Fruit fly (Drosophila melanogaster) whole organism, embryonic: ENCODE data around the gene CG10333.
A peak's percentile ranks its signal among the peaks of the same experiment; 100 is the strongest.

Experiments
- ATbp ChIP-seq: fragments of 200-800 bp; sonication (Bioruptor generic); optimal IDR thresholded peaks from 2 replicates; lab custom pipeline; 2017; ENCODE audit warnings: missing biosample characterization, mild to moderate bottlenecking, missing genetic modification characterization, missing genetic modification reagents
- Abd-B ChIP-seq: fragments of 200-800 bp; sonication (Bioruptor generic); optimal IDR thresholded peaks from 2 replicates; lab custom pipeline; 2018; ENCODE audit warnings: missing biosample characterization, mild to moderate bottlenecking, missing genetic modification characterization, moderate library complexity
- Awh ChIP-seq: fragments of 200-800 bp; sonication (Bioruptor generic); IDR thresholded peaks from 2 replicates; pipeline ENCODE4, ENCODE4 v1.3.6; 2022; ENCODE audit warnings: missing biosample characterization, missing genetic modification characterization
- Blimp-1 ChIP-seq: fragments of 200-800 bp; sonication (Bioruptor generic); optimal IDR thresholded peaks from 3 replicates; lab custom pipeline; 2018; ENCODE audit warnings: missing biosample characterization, missing genetic modification characterization, mild to moderate bottlenecking, moderate library complexity, missing genetic modification reagents
- Bteb2 ChIP-seq: fragments of 200-800 bp; sonication (Bioruptor generic); optimal IDR thresholded peaks from 2 replicates; lab custom pipeline; 2016; ENCODE audit warnings: missing biosample characterization, missing genetic modification characterization
- CG10147 ChIP-seq: fragments of 200-800 bp; sonication (Bioruptor generic); optimal IDR thresholded peaks from 2 replicates; lab custom pipeline; 2019; ENCODE audit warnings: missing biosample characterization, mild to moderate bottlenecking, missing genetic modification characterization, moderate library complexity
- CG10366 ChIP-seq: fragments of 200-800 bp; sonication (Bioruptor generic); IDR thresholded peaks from 2 replicates; pipeline ENCODE4 v1.3.6; 2022; ENCODE audit warnings: missing biosample characterization, missing genetic modification characterization
- CG10431 ChIP-seq: fragments of 200-800 bp; sonication (Bioruptor generic); optimal IDR thresholded peaks from 3 replicates; lab custom pipeline; 2018; ENCODE audit warnings: missing biosample characterization, mild to moderate bottlenecking, missing genetic modification characterization
- CG10462 ChIP-seq: fragments of 200-800 bp; sonication (Bioruptor generic); optimal IDR thresholded peaks from 2 replicates; lab custom pipeline; 2016; ENCODE audit warnings: missing biosample characterization, missing genetic modification characterization
- CG11696 ChIP-seq: fragments of 200-800 bp; sonication (Bioruptor generic); IDR thresholded peaks from 2 replicates; pipeline ENCODE4 v1.3.6; 2022; ENCODE audit warnings: missing biosample characterization, missing genetic modification characterization
- CG12104 ChIP-seq: fragments of 200-800 bp; sonication (Bioruptor generic); optimal IDR thresholded peaks from 3 replicates; lab custom pipeline; 2016; ENCODE audit warnings: missing biosample characterization, missing genetic modification characterization
- CG13424 ChIP-seq: fragments of 200-800 bp; sonication (Bioruptor generic); optimal IDR thresholded peaks from 2 replicates; lab custom pipeline; 2019; ENCODE audit warnings: missing biosample characterization, mild to moderate bottlenecking, missing genetic modification characterization, moderate library complexity
- CG15011 ChIP-seq: fragments of 200-800 bp; sonication (Bioruptor generic); optimal IDR thresholded peaks from 3 replicates; lab custom pipeline; 2018; ENCODE audit warnings: missing biosample characterization, mild to moderate bottlenecking, missing genetic modification characterization
- CG15696 ChIP-seq: fragments of 200-800 bp; sonication (Bioruptor generic); optimal IDR thresholded peaks from 2 replicates; lab custom pipeline; 2019; ENCODE audit warnings: missing biosample characterization, mild to moderate bottlenecking, missing genetic modification characterization, moderate library complexity
- CG17328 ChIP-seq: fragments of 200-800 bp; sonication (Bioruptor generic); IDR thresholded peaks from 2 replicates; pipeline ENCODE4 v1.3.6; 2022; ENCODE audit warnings: missing biosample characterization, missing genetic modification characterization
- CG17359 ChIP-seq: fragments of 200-800 bp; sonication (Bioruptor generic); optimal IDR thresholded peaks from 3 replicates; lab custom pipeline; 2018; ENCODE audit warnings: missing biosample characterization, mild to moderate bottlenecking, missing genetic modification characterization, moderate library complexity
- CG17361 ChIP-seq: fragments of 200-800 bp; sonication (Bioruptor generic); IDR thresholded peaks from 3 replicates; pipeline ENCODE4 v1.3.6; 2022; ENCODE audit warnings: missing biosample characterization, missing genetic modification characterization
- CG18476 ChIP-seq: fragments of 200-800 bp; sonication (Bioruptor generic); optimal IDR thresholded peaks from 2 replicates; lab custom pipeline; 2016; ENCODE audit warnings: missing biosample characterization, mild to moderate bottlenecking, missing genetic modification characterization
- CG2199 ChIP-seq: fragments of 200-800 bp; sonication (Bioruptor generic); IDR thresholded peaks from 3 replicates; pipeline ENCODE4 v1.3.6; 2022; ENCODE audit warnings: missing biosample characterization, missing genetic modification characterization
- CG31388 ChIP-seq: fragments of 200-800 bp; sonication (Bioruptor generic); optimal IDR thresholded peaks from 2 replicates; lab custom pipeline; 2016; ENCODE audit warnings: missing biosample characterization, missing genetic modification characterization
- CG3163 ChIP-seq: fragments of 200-800 bp; sonication (Bioruptor generic); optimal IDR thresholded peaks from 3 replicates; lab custom pipeline; 2016; ENCODE audit warnings: missing biosample characterization, missing genetic modification characterization
- CG33557 ChIP-seq: fragments of 200-800 bp; sonication (Bioruptor generic); optimal IDR thresholded peaks from 2 replicates; lab custom pipeline; 2019; ENCODE audit warnings: missing biosample characterization, mild to moderate bottlenecking, missing genetic modification characterization, moderate library complexity
- CG3995 ChIP-seq: fragments of 200-800 bp; sonication (Bioruptor generic); optimal IDR thresholded peaks from 3 replicates; lab custom pipeline; 2016; ENCODE audit warnings: missing biosample characterization, missing genetic modification characterization
- CG5180 ChIP-seq: fragments of 200-800 bp; sonication (Bioruptor generic); optimal IDR thresholded peaks from 3 replicates; lab custom pipeline; 2017; ENCODE audit warnings: missing biosample characterization, missing genetic modification characterization, mild to moderate bottlenecking, moderate library complexity, missing genetic modification reagents
- CG7987 ChIP-seq: fragments of 200-800 bp; sonication (Bioruptor generic); optimal IDR thresholded peaks from 2 replicates; lab custom pipeline; 2018; ENCODE audit warnings: missing biosample characterization, mild to moderate bottlenecking, missing genetic modification characterization, moderate library complexity
- E2f2 ChIP-seq: fragments of 200-800 bp; sonication (Bioruptor generic); IDR thresholded peaks from 2 replicates; pipeline ENCODE4 v1.3.6; 2022; ENCODE audit warnings: missing biosample characterization, missing genetic modification characterization
- Ets65A ChIP-seq: fragments of 200-800 bp; sonication (Bioruptor generic); peaks from one replicate; lab custom pipeline; 2016; ENCODE audit warnings: missing biosample characterization, missing genetic modification characterization
- Lhr ChIP-seq: fragments of 200-800 bp; sonication (Bioruptor generic); optimal IDR thresholded peaks from 3 replicates; lab custom pipeline; 2017; ENCODE audit warnings: mild to moderate bottlenecking, missing biosample characterization, missing genetic modification reagents, missing genetic modification characterization
- Nf-YA ChIP-seq: fragments of 200-800 bp; sonication (Bioruptor generic); IDR thresholded peaks from 2 replicates; pipeline ENCODE4 v1.3.6; 2022; ENCODE audit warnings: missing biosample characterization, missing genetic modification characterization
- Oli ChIP-seq: fragments of 200-800 bp; sonication (Bioruptor generic); optimal IDR thresholded peaks from 2 replicates; lab custom pipeline; 2018; ENCODE audit warnings: missing biosample characterization, mild to moderate bottlenecking, missing genetic modification characterization, moderate library complexity
- abd-A ChIP-seq: fragments of 200-800 bp; sonication (Bioruptor generic); optimal IDR thresholded peaks from 3 replicates; lab custom pipeline; 2019; ENCODE audit warnings: missing biosample characterization, mild to moderate bottlenecking, missing genetic modification characterization, moderate library complexity
- bowl ChIP-seq: fragments of 200-800 bp; sonication (Bioruptor generic); IDR thresholded peaks from 2 replicates; pipeline ENCODE4 v1.3.6; 2022; ENCODE audit warnings: missing biosample characterization, missing genetic modification characterization
- crol ChIP-seq: fragments of 200-800 bp; sonication (Bioruptor generic); IDR thresholded peaks from 2 replicates; pipeline ENCODE4 v1.3.6; 2022; ENCODE audit warnings: missing biosample characterization, missing genetic modification characterization
- grau ChIP-seq: fragments of 200-800 bp; optimal IDR thresholded peaks from 3 replicates; lab custom pipeline; 2019; ENCODE audit warnings: missing biosample characterization, mild to moderate bottlenecking, missing genetic modification characterization, moderate library complexity
- gt ChIP-seq: fragments of 200-800 bp; sonication (Bioruptor generic); IDR thresholded peaks from 2 replicates; pipeline ENCODE4 v1.3.6; 2022; ENCODE audit warnings: missing biosample characterization, missing genetic modification characterization
- ken ChIP-seq: fragments of 200-800 bp; sonication (Bioruptor generic); IDR thresholded peaks from 3 replicates; pipeline ENCODE4 v1.3.6; 2022; ENCODE audit warnings: missing biosample characterization, missing genetic modification characterization
- knrl ChIP-seq: fragments of 200-800 bp; sonication (Bioruptor generic); IDR thresholded peaks from 3 replicates; pipeline ENCODE4 v1.3.6; 2022; ENCODE audit warnings: missing biosample characterization, missing genetic modification characterization; ENCODE audit not compliant: partially characterized antibody
- lbe ChIP-seq: fragments of 200-800 bp; sonication (Bioruptor generic); optimal IDR thresholded peaks from 2 replicates; lab custom pipeline; 2016; ENCODE audit warnings: missing biosample characterization, mild to moderate bottlenecking, missing genetic modification characterization
- lilli ChIP-seq: fragments of 200-800 bp; sonication (Bioruptor generic); optimal IDR thresholded peaks from 3 replicates; lab custom pipeline; 2016; ENCODE audit warnings: missing biosample characterization, missing genetic modification characterization
- pfk ChIP-seq: fragments of 200-800 bp; sonication (Bioruptor generic); optimal IDR thresholded peaks from 2 replicates; lab custom pipeline; 2018; ENCODE audit warnings: missing biosample characterization, mild to moderate bottlenecking, missing genetic modification characterization, moderate library complexity
- phol ChIP-seq: fragments of 200-800 bp; sonication (Bioruptor generic); optimal IDR thresholded peaks from 3 replicates; lab custom pipeline; 2018; ENCODE audit warnings: missing biosample characterization, mild to moderate bottlenecking, missing genetic modification characterization, moderate library complexity
- pita ChIP-seq: fragments of 200-800 bp; sonication (Bioruptor generic); optimal IDR thresholded peaks from 2 replicates; lab custom pipeline; 2017; ENCODE audit warnings: missing biosample characterization, mild to moderate bottlenecking, missing genetic modification characterization
- pnt ChIP-seq: fragments of 200-800 bp; sonication (Bioruptor generic); optimal IDR thresholded peaks from 3 replicates; lab custom pipeline; 2016; ENCODE audit warnings: missing biosample characterization, missing genetic modification characterization
- pros ChIP-seq: fragments of 200-800 bp; sonication (Bioruptor generic); optimal IDR thresholded peaks from 3 replicates; lab custom pipeline; 2019; ENCODE audit warnings: missing biosample characterization, mild to moderate bottlenecking, missing genetic modification characterization, moderate library complexity
- sc ChIP-seq, 3 experiments: fragments of >200 bp in 2 of 3; fragments of 200-800 bp in 1 of 3; sonication (Bioruptor generic) in 1 of 3; optimal IDR thresholded peaks; 2 replicates in 2 of 3; 3 replicates in 1 of 3; lab custom pipeline; 2017; ENCODE audit warnings: mild to moderate bottlenecking in 1 of 3, missing biosample characterization in 1 of 3, missing genetic modification characterization in 1 of 3, missing genetic modification reagents in 1 of 3
- slbo ChIP-seq: fragments of 200-800 bp; sonication (Bioruptor generic); IDR thresholded peaks from 2 replicates; pipeline ENCODE4 v1.3.6; 2022; ENCODE audit warnings: missing biosample characterization, missing genetic modification characterization
- slp2 ChIP-seq: fragments of 200-800 bp; sonication (Bioruptor generic); optimal IDR thresholded peaks from 2 replicates; lab custom pipeline; 2016; ENCODE audit warnings: missing biosample characterization, missing genetic modification characterization
- sqz ChIP-seq: fragments of 200-800 bp; sonication (Bioruptor generic); optimal IDR thresholded peaks from 3 replicates; lab custom pipeline; 2018; ENCODE audit warnings: missing biosample characterization, mild to moderate bottlenecking, missing genetic modification characterization
- tgo ChIP-seq: fragments of 200-800 bp; sonication (Bioruptor generic); IDR thresholded peaks from 3 replicates; pipeline ENCODE4 v1.3.6; 2022; ENCODE audit warnings: missing biosample characterization, missing genetic modification characterization
- z ChIP-seq: fragments of 200-800 bp; sonication (Bioruptor generic); IDR thresholded peaks from 3 replicates; pipeline ENCODE4 v1.3.6; 2022; ENCODE audit warnings: missing biosample characterization, missing genetic modification characterization

Gene CG10333

dm6 chr2L:18617003-18617402 is 10.4 kb downstream of the CG10333 start, which contains the start of gene MESR3 (continued):
- TF ChIP-seq CG10431 (GFP tag; lab: Kevin White, UChicago) (no peak), sqz (no peak), lilli (GFP tag; lab: Kevin White, UChicago) (peak; percentile 55), CG2199 (GFP tag; lab: Robert Waterston, UW) (peak; percentile 78), Lhr (GFP tag; lab: Kevin White, UChicago) (no peak), CG11696 (GFP tag; lab: Robert Waterston, UW) (peak; percentile 71), CG15696 (tag; lab: Kevin White, UChicago) (peak; percentile 62), pita (GFP tag; lab: Kevin White, UChicago) (no peak), Bteb2 (no peak), z (GFP tag; lab: Robert Waterston, UW) (0 out of 3 replicates have a peak, but pooled peaks have one; percentile 30), CG17361 (GFP tag; lab: Robert Waterston, UW) (peak; percentile 88), Blimp-1 (GFP tag; lab: Kevin White, UChicago) (peak; percentile 82), tgo (peak; percentile 26; the same call in 1 of the 3 replicates), abd-A (tag; lab: Kevin White, UChicago) (no peak), Oli (tag; lab: Kevin White, UChicago) (peak; percentile 37), CG17359 (tag; lab: Kevin White, UChicago) (peak; percentile 88), Abd-B (GFP tag; lab: Kevin White, UChicago) (no peak), CG10366 (GFP tag; lab: Robert Waterston, UW) (peak; percentile 72), pfk (GFP tag; lab: Kevin White, UChicago) (peak; percentile 24), grau (tag; lab: Kevin White, UChicago) (peak; percentile 71), ATbp (peak; percentile 23), slp2 (GFP tag; lab: Kevin White, UChicago) (no peak), CG33557 (peak; percentile 17), phol (tag; lab: Kevin White, UChicago) (peak; percentile 74), CG3995 (GFP tag; lab: Kevin White, UChicago) (peak; percentile 38), CG12104 (GFP tag; lab: Kevin White, UChicago) (peak; percentile 19), CG31388 (GFP tag; lab: Kevin White, UChicago) (no peak), Nf-YA (GFP tag; lab: Robert Waterston, UW) (peak; percentile 38; the same call in 1 of the 2 replicates), CG10147 (peak; percentile 66), bowl (GFP tag; lab: Robert Waterston, UW) (no peak), slbo (GFP tag; lab: Robert Waterston, UW) (peak; percentile 69), ken (peak; percentile 19; the same call in 2 of the 3 replicates), E2f2 (GFP tag; lab: Robert Waterston, UW) (peak; percentile 55; the same call in 1 of the 2 replicates), Awh (GFP tag; lab: Robert Waterston, UW) (peak; percentile 56; the same call in 1 of the 2 replicates), pros (GFP tag; lab: Kevin White, UChicago) (no peak), sc (optimal IDR thresholded peaks at IDR 0.05; lab: Kevin White, UChicago) (no peak), sc (GFP tag; optimal IDR thresholded peaks at IDR 0.05; lab: Kevin White, UChicago) (no peak), knrl (GFP tag; lab: Robert Waterston, UW) (0 out of 3 replicates have a peak, but pooled peaks have one; percentile 14), gt (GFP tag; lab: Robert Waterston, UW) (no peak), crol (GFP tag; lab: Robert Waterston, UW) (no peak), CG5180 (peak; percentile 61), CG13424 (tag; lab: Kevin White, UChicago) (peak; percentile 39), CG7987 (GFP tag; lab: Kevin White, UChicago) (peak; percentile 73), CG10462 (GFP tag; lab: Kevin White, UChicago) (peak; percentile 27), CG3163 (GFP tag; lab: Kevin White, UChicago) (no peak), CG15011 (GFP tag; lab: Kevin White, UChicago) (peak; percentile 10), CG18476 (GFP tag; lab: Kevin White, UChicago) (no peak), CG17328 (GFP tag; lab: Robert Waterston, UW) (peak; percentile 78), pnt (no peak), lbe (GFP tag; lab: Kevin White, UChicago) (peak; percentile 52), Ets65A (GFP tag; lab: Kevin White, UChicago) (peak; percentile 31)
